Worm (Caenorhabditis elegans): Measurements from ENCODE around the gene M163.11.

Gene M163.11

DNA sequence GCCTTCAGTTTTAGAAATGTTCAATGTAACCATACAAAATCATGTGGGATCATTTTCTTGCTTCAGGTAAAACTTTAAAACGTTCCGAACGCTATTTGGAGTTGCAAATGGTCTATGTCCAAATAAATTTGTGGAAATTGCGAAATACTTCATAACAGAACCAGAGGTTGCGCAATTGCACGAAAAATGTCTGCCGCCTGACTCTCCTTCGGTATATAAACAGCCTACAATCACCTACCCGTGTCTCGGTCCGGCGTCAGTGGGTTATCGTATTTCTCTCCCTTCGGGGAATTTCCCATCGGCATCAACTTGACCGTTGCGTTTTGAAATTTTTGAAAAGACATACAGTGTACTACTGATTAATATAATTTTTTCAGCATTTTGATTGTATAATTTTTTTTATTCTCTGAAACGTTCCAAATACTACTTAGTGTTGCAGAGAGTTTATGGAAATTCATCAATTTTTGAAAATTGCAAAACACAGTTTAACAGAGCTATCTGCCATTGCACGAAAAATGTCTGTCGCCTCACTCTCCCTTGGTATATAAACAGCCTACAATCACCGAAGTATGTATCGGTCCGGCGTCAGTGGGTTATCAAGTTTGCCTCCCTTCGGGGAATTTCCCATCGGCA lies 2.4 kb upstream of the M163.11 start (continued):
- no peak for TF ChIP-seq ZK546.5 (tag; optimal IDR thresholded peaks at IDR 0.05)
- TF ChIP-seq zfp-2 (tag; optimal IDR thresholded peaks at IDR 0.05) = no peak
- TF ChIP-seq vab-7 (GFP tag; IDR thresholded peaks at IDR 0.05) = no peak; the same call in 1 of the 2 replicates
- TF ChIP-seq nhr-25 (tag; optimal IDR thresholded peaks at IDR 0.05; ENCODE audit: borderline replicate concordance, insufficient read depth) = no peak
- peak; percentile 64 for TF ChIP-seq tra-1 (GFP tag; IDR thresholded peaks at IDR 0.05)
- TF ChIP-seq hlh-30 (tag; optimal IDR thresholded peaks at IDR 0.05; ENCODE audit: insufficient read depth) = peak; percentile 61
- no peak for TF ChIP-seq Y48G9A.11 (GFP tag; IDR thresholded peaks at IDR 0.05)
- no peak; the same call in 1 of the 2 replicates for TF ChIP-seq zfp-3 (GFP tag; conservative IDR thresholded peaks at IDR 0.05)
- TF ChIP-seq set-16 (GFP tag; IDR thresholded peaks at IDR 0.05) = no peak
- no peak for TF ChIP-seq nhr-41 (GFP tag; IDR thresholded peaks at IDR 0.05)
- TF ChIP-seq dmd-9 (GFP tag; IDR thresholded peaks at IDR 0.05) = peak; percentile 56; the same call in 1 of the 2 replicates
- no peak for TF ChIP-seq nhr-11 (tag; optimal IDR thresholded peaks at IDR 0.05)
- no peak for TF ChIP-seq ceh-62 (tag; optimal IDR thresholded peaks at IDR 0.05)
- 0 out of 2 replicates have a peak, but pooled peaks have one; percentile 47 for TF ChIP-seq tag-97 (GFP tag; IDR thresholded peaks at IDR 0.05)
- peak; percentile 59; the same call in 1 of the 2 replicates for TF ChIP-seq dmd-8 (GFP tag; IDR thresholded peaks at IDR 0.05)
- TF ChIP-seq lin-13 (GFP tag; optimal IDR thresholded peaks at IDR 0.05) = peak; percentile 11
- no peak for TF ChIP-seq R02D3.7 (tag; optimal IDR thresholded peaks at IDR 0.05)
- peak; percentile 36 for TF ChIP-seq mxl-3 (GFP tag; optimal IDR thresholded peaks at IDR 0.05)
- TF ChIP-seq duxl-1 (tag; optimal IDR thresholded peaks at IDR 0.05; ENCODE audit: poor library complexity) = peak; percentile 88
- no peak for TF ChIP-seq D1046.2 (GFP tag; IDR thresholded peaks at IDR 0.05)
- TF ChIP-seq nhr-237 (tag; optimal IDR thresholded peaks at IDR 0.05) = no peak
- TF ChIP-seq F26F4.8 (GFP tag; conservative IDR thresholded peaks at IDR 0.05) = peak; percentile 58; the same call in 1 of the 2 replicates
- TF ChIP-seq daf-19 (GFP tag; conservative IDR thresholded peaks at IDR 0.05) = 0 out of 2 replicates have a peak, but pooled peaks have one; percentile 12
- 0 out of 2 replicates have a peak, but pooled peaks have one; percentile 54 for TF ChIP-seq daf-8 (GFP tag; IDR thresholded peaks at IDR 0.05)
- peak; percentile 93 for TF ChIP-seq snpc-4 (tag; optimal IDR thresholded peaks at IDR 0.05)
- 0 out of 2 replicates have a peak, but pooled peaks have one; percentile 36 for TF ChIP-seq Y105C5A.15 (GFP tag; IDR thresholded peaks at IDR 0.05)
- TF ChIP-seq ceh-28 (tag; optimal IDR thresholded peaks at IDR 0.05) = no peak

DNA sequence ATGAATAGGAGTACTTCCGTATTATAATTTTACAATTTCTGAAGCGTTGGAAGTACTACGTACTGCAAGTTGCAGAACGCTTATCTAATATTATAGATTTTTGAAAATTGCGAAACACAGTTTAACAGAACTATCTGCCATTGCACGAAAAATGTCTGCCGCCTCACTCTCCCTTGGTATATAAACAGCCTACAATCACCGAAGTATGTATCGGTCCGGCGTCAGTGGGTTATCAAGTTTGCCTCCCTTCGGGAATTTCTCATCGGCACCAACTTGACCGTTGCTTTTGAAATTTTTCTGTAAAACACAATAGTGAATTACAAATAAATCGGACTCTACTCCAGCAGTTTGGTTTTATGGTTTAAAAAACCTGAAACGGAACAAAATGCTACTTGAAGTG lies 1.8 kb upstream of the M163.11 start:
- no peak for TF ChIP-seq ceh-62 (tag; optimal IDR thresholded peaks at IDR 0.05)
- no peak for TF ChIP-seq Y5F2A.4 (GFP tag; optimal IDR thresholded peaks at IDR 0.05)
- no peak for TF ChIP-seq pqm-1 (tag; optimal IDR thresholded peaks at IDR 0.05)
- no peak for TF ChIP-seq skn-1 (tag; optimal IDR thresholded peaks at IDR 0.05)
- TF ChIP-seq dve-1 (tag; optimal IDR thresholded peaks at IDR 0.05; ENCODE audit: insufficient read depth) = peak; percentile 27
- TF ChIP-seq zip-11 (GFP tag; IDR thresholded peaks at IDR 0.05) = no peak
- TF ChIP-seq hmg-1.1 (GFP tag; IDR thresholded peaks at IDR 0.05) = peak; percentile 47; the same call in 1 of the 2 replicates
- TF ChIP-seq saeg-2 (GFP tag; IDR thresholded peaks at IDR 0.05) = no peak
- TF ChIP-seq tag-97 (GFP tag; IDR thresholded peaks at IDR 0.05) = no peak
- TF ChIP-seq ama-1 (optimal IDR thresholded peaks at IDR 0.05) = no peak
- no peak for TF ChIP-seq zip-2 (tag; optimal IDR thresholded peaks at IDR 0.05)
- TF ChIP-seq mep-1 (tag; optimal IDR thresholded peaks at IDR 0.05) = no peak
- TF ChIP-seq nhr-28 (tag; optimal IDR thresholded peaks at IDR 0.05) = no peak
- TF ChIP-seq hlh-11 (tag; optimal IDR thresholded peaks at IDR 0.05) = no peak
- no peak for TF ChIP-seq php-3 (GFP tag; IDR thresholded peaks at IDR 0.05)
- TF ChIP-seq T20F7.1 (GFP tag; optimal IDR thresholded peaks at IDR 0.05) = no peak
- TF ChIP-seq lin-39 (tag; optimal IDR thresholded peaks at IDR 0.05) = no peak
- no peak for TF ChIP-seq sdz-12 (GFP tag; optimal IDR thresholded peaks at IDR 0.05)
- TF ChIP-seq dmd-6 (GFP tag; IDR thresholded peaks at IDR 0.05) = peak; percentile 30
- no peak for TF ChIP-seq zag-1 (tag; optimal IDR thresholded peaks at IDR 0.05)
- no peak for TF ChIP-seq gei-8 (GFP tag; optimal IDR thresholded peaks at IDR 0.05)
- no peak for TF ChIP-seq pha-4 (GFP tag; IDR thresholded peaks at IDR 0.05)
- TF ChIP-seq pha-4 (tag; optimal IDR thresholded peaks at IDR 0.05) = no peak
- 0 out of 2 replicates have a peak, but pooled peaks have one; percentile 44 for TF ChIP-seq egl-43 (GFP tag; IDR thresholded peaks at IDR 0.05)
- TF ChIP-seq unc-130 (GFP tag; optimal IDR thresholded peaks at IDR 0.05) = no peak
- TF ChIP-seq ZK546.5 (tag; optimal IDR thresholded peaks at IDR 0.05) = no peak
- TF ChIP-seq zfp-3 (GFP tag; conservative IDR thresholded peaks at IDR 0.05) = no peak
- no peak for TF ChIP-seq nhr-41 (GFP tag; IDR thresholded peaks at IDR 0.05)
- peak; percentile 76 for TF ChIP-seq snpc-4 (tag; optimal IDR thresholded peaks at IDR 0.05)

Data from whole organism, L4 larva.